Worm (Caenorhabditis elegans): ENCODE data around the gene clec-70.

- no peak for TF ChIP-seq snpc-4 (tag; optimal IDR thresholded peaks at IDR 0.05)
- no peak for TF ChIP-seq ces-1 (GFP tag; optimal IDR thresholded peaks at IDR 0.05)
- TF ChIP-seq nhr-237 (tag; optimal IDR thresholded peaks at IDR 0.05) = no peak
- TF ChIP-seq nhr-28 (tag; optimal IDR thresholded peaks at IDR 0.05) = no peak
- TF ChIP-seq lsy-2 (tag; optimal IDR thresholded peaks at IDR 0.05) = no peak
- no peak for TF ChIP-seq pha-4 (tag; optimal IDR thresholded peaks at IDR 0.05)
- TF ChIP-seq sptf-1 (tag; optimal IDR thresholded peaks at IDR 0.05) = no peak
- no peak for TF ChIP-seq sem-2 (GFP tag; optimal IDR thresholded peaks at IDR 0.05)
- no peak for TF ChIP-seq lin-13 (tag; optimal IDR thresholded peaks at IDR 0.05)
- no peak for TF ChIP-seq unc-62 (GFP tag; optimal IDR thresholded peaks at IDR 0.05)
- no peak for TF ChIP-seq mab-5 (tag; optimal IDR thresholded peaks at IDR 0.05)
Measured at ce11 chrIV:3919506-3919905, 13.0 kb upstream of the clec-70 start, which contains the start of gene srz-19.

All from whole organism, mixed stage, embryonic.